Worm (Caenorhabditis elegans) whole organism, L3 larva: ENCODE data around the gene metl-1.

ENCODE experiments used
- elt-1 ChIP-seq: fragments of 150-350 bp; optimal IDR thresholded peaks from 2 replicates; lab custom pipeline; 2014; ENCODE audit warnings: missing biosample characterization, missing genetic modification characterization
- hmg-11 ChIP-seq: sonication (generic microtip); optimal IDR thresholded peaks from 2 replicates; lab custom pipeline; 2016; ENCODE audit warnings: missing genetic modification characterization, missing compliant biosample characterization
- skn-1 ChIP-seq: fragments of 150-350 bp; optimal IDR thresholded peaks from 2 replicates; lab custom pipeline; 2014; ENCODE audit warnings: missing biosample characterization, missing genetic modification characterization
- unc-62 ChIP-seq: fragments of 150-350 bp; sonication (generic microtip); optimal IDR thresholded peaks from 4 replicates; lab custom pipeline; 2014; ENCODE audit warnings: missing biosample characterization, missing genetic modification reagents, missing genetic modification characterization

DNA sequence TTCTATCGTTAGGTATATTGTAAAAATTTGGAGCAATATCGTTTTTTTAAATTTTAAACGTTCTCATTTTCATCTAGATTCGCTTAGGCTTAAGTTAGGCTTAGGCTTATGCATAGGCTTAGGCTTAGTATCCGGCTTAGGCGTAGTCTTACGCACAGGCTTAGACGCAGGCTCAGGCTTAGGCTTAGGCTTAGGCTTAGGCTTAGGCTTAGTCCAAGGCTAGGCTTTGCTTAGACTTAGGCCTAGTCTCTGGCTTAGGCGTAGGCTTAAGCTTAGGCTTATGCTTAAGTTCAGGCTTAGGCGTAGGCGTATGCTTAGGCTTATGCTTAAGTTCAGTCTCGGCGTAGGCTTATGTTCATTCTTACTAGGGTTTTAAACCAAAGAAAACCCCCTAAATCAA is 30.4 kb upstream of the metl-1 start:
- TF ChIP-seq skn-1 (tag; lab: Kevin White, UChicago) (no peak), elt-1 (no peak), hmg-11 (tag; lab: Kevin White, UChicago) (no peak), unc-62 (no peak)
